Fruit fly (Drosophila melanogaster) whole organism, prepupa: ENCODE measurements around the gene CG32537.

Source experiments
- CG10631 ChIP-seq: fragments of 200-800 bp; sonication (Bioruptor generic); optimal IDR thresholded peaks from 2 replicates; lab custom pipeline; 2016; ENCODE audit warnings: missing biosample characterization, missing genetic modification characterization
- CG10669 ChIP-seq: fragments of 200-800 bp; sonication (Bioruptor generic); optimal IDR thresholded peaks from 3 replicates; lab custom pipeline; 2018; ENCODE audit warnings: missing biosample characterization, mild to moderate bottlenecking, missing genetic modification characterization, moderate library complexity
- CG11294 ChIP-seq: fragments of 200-800 bp; sonication (Bioruptor generic); IDR thresholded peaks from 2 replicates; pipeline ENCODE4 v1.3.6; 2022; ENCODE audit warnings: missing biosample characterization, missing genetic modification characterization
- CG11762 ChIP-seq: fragments of 200-800 bp; sonication (Bioruptor generic); optimal IDR thresholded peaks from 3 replicates; lab custom pipeline; 2016; ENCODE audit warnings: missing biosample characterization, missing genetic modification characterization; ENCODE audit not compliant: insufficient read depth
- CG11902 ChIP-seq: fragments of 200-800 bp; sonication (Bioruptor generic); optimal IDR thresholded peaks from 3 replicates; lab custom pipeline; 2016; ENCODE audit warnings: missing biosample characterization, missing genetic modification characterization
- CG1621 ChIP-seq: fragments of 200-800 bp; sonication (Bioruptor generic); optimal IDR thresholded peaks from 3 replicates; lab custom pipeline; 2018; ENCODE audit warnings: missing biosample characterization, mild to moderate bottlenecking, missing genetic modification characterization
- CG16779 ChIP-seq: fragments of 200-800 bp; sonication (Bioruptor generic); optimal IDR thresholded peaks from 3 replicates; lab custom pipeline; 2017; ENCODE audit warnings: missing biosample characterization, mild to moderate bottlenecking, missing genetic modification characterization
- CG3032 ChIP-seq: fragments of 200-800 bp; optimal IDR thresholded peaks from 2 replicates; lab custom pipeline; 2019; ENCODE audit warnings: missing biosample characterization, mild to moderate bottlenecking, missing genetic modification characterization, moderate library complexity
- CG31627 ChIP-seq: fragments of 200-800 bp; sonication (Bioruptor generic); optimal IDR thresholded peaks from 3 replicates; lab custom pipeline; 2016; ENCODE audit warnings: missing biosample characterization, missing genetic modification characterization
- CG34406 ChIP-seq: fragments of 200-800 bp; sonication (Bioruptor generic); optimal IDR thresholded peaks from 3 replicates; lab custom pipeline; 2016; ENCODE audit warnings: missing biosample characterization, missing genetic modification characterization
- CG3919 ChIP-seq: fragments of 200-800 bp; sonication (Bioruptor generic); optimal IDR thresholded peaks from 3 replicates; lab custom pipeline; 2016; ENCODE audit warnings: missing biosample characterization, missing genetic modification characterization
- CG4318 ChIP-seq: fragments of 200-800 bp; sonication (Bioruptor generic); optimal IDR thresholded peaks from 3 replicates; lab custom pipeline; 2017; ENCODE audit warnings: missing biosample characterization, mild to moderate bottlenecking, missing genetic modification characterization
- CG6792 ChIP-seq: fragments of 200-800 bp; sonication (Bioruptor generic); optimal IDR thresholded peaks from 3 replicates; lab custom pipeline; 2016; ENCODE audit warnings: missing biosample characterization, missing genetic modification characterization
- CG6854 ChIP-seq: fragments of 200-800 bp; sonication (Bioruptor generic); optimal IDR thresholded peaks from 2 replicates; lab custom pipeline; 2017; ENCODE audit warnings: missing biosample characterization, mild to moderate bottlenecking, missing genetic modification characterization
- CG7368 ChIP-seq: fragments of 200-800 bp; sonication (Bioruptor generic); optimal IDR thresholded peaks from 3 replicates; lab custom pipeline; 2016; ENCODE audit warnings: missing biosample characterization, missing genetic modification characterization
- CG8119 ChIP-seq: fragments of 200-800 bp; sonication (Bioruptor generic); IDR thresholded peaks from 3 replicates; pipeline ENCODE4 v1.3.6; 2022; ENCODE audit warnings: missing biosample characterization, missing genetic modification characterization
- CG8319 ChIP-seq: fragments of 200-800 bp; sonication (Bioruptor generic); optimal IDR thresholded peaks from 3 replicates; lab custom pipeline; 2016; ENCODE audit warnings: missing biosample characterization, missing genetic modification characterization
- CG9139 ChIP-seq: fragments of 200-800 bp; sonication (Bioruptor generic); optimal IDR thresholded peaks from 3 replicates; lab custom pipeline; 2017; ENCODE audit warnings: missing biosample characterization, mild to moderate bottlenecking, missing genetic modification characterization
- Eip78C ChIP-seq: fragments of 200-800 bp; sonication (Bioruptor generic); peaks from one replicate; lab custom pipeline; 2016; ENCODE audit warnings: missing biosample characterization, missing genetic modification characterization
- Eip93F ChIP-seq: fragments of 200-800 bp; sonication (Bioruptor generic); optimal IDR thresholded peaks from 2 replicates; lab custom pipeline; 2016; ENCODE audit warnings: missing biosample characterization, mild to moderate bottlenecking, missing genetic modification characterization
- Ets21C ChIP-seq: fragments of 200-800 bp; sonication (Bioruptor generic); optimal IDR thresholded peaks from 3 replicates; lab custom pipeline; 2016; ENCODE audit warnings: missing biosample characterization, missing genetic modification characterization
- Gug ChIP-seq: fragments of 200-800 bp; sonication (Bioruptor generic); IDR thresholded peaks from 2 replicates; pipeline ENCODE4 v1.3.6; 2022; ENCODE audit warnings: missing biosample characterization, missing genetic modification characterization
- Hr38 ChIP-seq: sonication (Bioruptor generic); optimal IDR thresholded peaks from 2 replicates; lab custom pipeline; 2016; ENCODE audit warnings: missing biosample characterization, missing genetic modification characterization
- Hr39 ChIP-seq: fragments of 200-800 bp; sonication (Bioruptor generic); optimal IDR thresholded peaks from 2 replicates; lab custom pipeline; 2016; ENCODE audit warnings: missing biosample characterization, missing genetic modification characterization
- Lpt ChIP-seq: fragments of 200-800 bp; sonication (Bioruptor generic); optimal IDR thresholded peaks from 3 replicates; lab custom pipeline; 2016; ENCODE audit warnings: missing biosample characterization, missing genetic modification characterization
- Met ChIP-seq: fragments of 200-800 bp; sonication (Bioruptor generic); optimal IDR thresholded peaks from 3 replicates; lab custom pipeline; 2016; ENCODE audit warnings: missing biosample characterization, missing genetic modification characterization
- OdsH ChIP-seq: fragments of 200-800 bp; sonication (Bioruptor generic); optimal IDR thresholded peaks from 3 replicates; lab custom pipeline; 2016; ENCODE audit warnings: missing biosample characterization, missing genetic modification characterization
- Smox ChIP-seq: fragments of 200-800 bp; sonication (Bioruptor generic); optimal IDR thresholded peaks from 3 replicates; lab custom pipeline; 2016; ENCODE audit warnings: missing biosample characterization, missing genetic modification characterization
- Sox102F ChIP-seq: fragments of 200-800 bp; sonication (Bioruptor generic); optimal IDR thresholded peaks from 2 replicates; lab custom pipeline; 2016; ENCODE audit warnings: missing biosample characterization, mild to moderate bottlenecking, missing genetic modification characterization
- Sox14 ChIP-seq: fragments of 200-800 bp; sonication (Bioruptor generic); optimal IDR thresholded peaks from 3 replicates; lab custom pipeline; 2016; ENCODE audit warnings: missing biosample characterization, missing genetic modification characterization
- achi ChIP-seq: fragments of 200-800 bp; sonication (Bioruptor generic); optimal IDR thresholded peaks from 3 replicates; lab custom pipeline; 2016; ENCODE audit warnings: missing biosample characterization, missing genetic modification characterization
- acj6 ChIP-seq: fragments of 200-800 bp; sonication (Bioruptor generic); optimal IDR thresholded peaks from 3 replicates; lab custom pipeline; 2016; ENCODE audit warnings: missing biosample characterization, missing genetic modification characterization
- dac ChIP-seq: fragments of 200-800 bp; sonication (Bioruptor generic); optimal IDR thresholded peaks from 2 replicates; lab custom pipeline; 2017; ENCODE audit warnings: missing biosample characterization, mild to moderate bottlenecking, missing genetic modification characterization
- eg ChIP-seq: fragments of 200-800 bp; sonication (Bioruptor generic); IDR thresholded peaks from 3 replicates; pipeline ENCODE4 v1.3.6; 2022; ENCODE audit warnings: missing biosample characterization, missing genetic modification characterization
- fd85E ChIP-seq: fragments of 200-800 bp; sonication (Bioruptor generic); optimal IDR thresholded peaks from 3 replicates; lab custom pipeline; 2016; ENCODE audit warnings: missing biosample characterization, missing genetic modification characterization
- lz ChIP-seq: fragments of 200-800 bp; sonication (Bioruptor generic); optimal IDR thresholded peaks from 3 replicates; lab custom pipeline; 2016; ENCODE audit warnings: missing biosample characterization, missing genetic modification characterization
- net ChIP-seq: fragments of 200-800 bp; sonication (Bioruptor generic); optimal IDR thresholded peaks from 3 replicates; lab custom pipeline; 2016; ENCODE audit warnings: missing biosample characterization, missing genetic modification characterization
- pdm3 ChIP-seq: fragments of 200-800 bp; sonication (Bioruptor generic); optimal IDR thresholded peaks from 3 replicates; lab custom pipeline; 2016; ENCODE audit warnings: missing biosample characterization, missing genetic modification characterization
- spab ChIP-seq: fragments of 200-800 bp; sonication (Bioruptor generic); optimal IDR thresholded peaks from 2 replicates; lab custom pipeline; 2017; ENCODE audit warnings: missing biosample characterization, mild to moderate bottlenecking, missing genetic modification characterization, missing genetic modification reagents
- ss ChIP-seq, 2 experiments: fragments of 200-800 bp; sonication (Bioruptor generic); optimal IDR thresholded peaks; 2 replicates in 1 of 2; 3 replicates in 1 of 2; lab custom pipeline; 2017 to 2018; ENCODE audit warnings: mild to moderate bottlenecking in 2 of 2, missing biosample characterization in 2 of 2, missing genetic modification characterization in 2 of 2, moderate library complexity in 1 of 2
- svp ChIP-seq: fragments of 200-800 bp; sonication (Bioruptor generic); peaks from one replicate; lab custom pipeline; 2016; ENCODE audit warnings: missing biosample characterization, missing genetic modification characterization
- topi ChIP-seq: fragments of 200-800 bp; sonication (Bioruptor generic); optimal IDR thresholded peaks from 3 replicates; lab custom pipeline; 2016; ENCODE audit warnings: missing biosample characterization, missing genetic modification characterization
- vri ChIP-seq: fragments of 200-800 bp; sonication (Bioruptor generic); optimal IDR thresholded peaks from 3 replicates; lab custom pipeline; 2016; ENCODE audit warnings: missing biosample characterization, mild to moderate bottlenecking, missing genetic modification characterization

CG32537 gene

DNA sequence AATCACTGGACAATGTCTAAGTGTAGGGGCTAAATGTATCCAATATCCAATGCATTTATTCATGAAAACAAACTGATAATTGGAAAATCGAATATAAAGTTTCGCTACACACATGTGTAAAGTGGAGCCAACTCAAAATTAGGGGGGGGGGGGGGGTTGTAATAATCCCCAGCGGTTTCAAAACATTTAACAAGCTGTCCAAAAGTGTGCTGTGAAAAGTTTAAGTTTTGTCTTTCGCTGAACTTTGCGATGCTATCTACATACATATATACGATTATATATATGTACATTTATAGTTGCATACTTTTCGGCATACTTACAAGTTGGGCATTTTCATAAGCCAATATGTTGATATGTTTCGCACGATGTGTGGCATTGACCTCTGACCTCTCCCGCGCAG, 27.0 kb downstream of the CG32537 start:
- TF ChIP-seq CG11762 (GFP tag; lab: Kevin White, UChicago), result no peak
- TF ChIP-seq CG34406 (GFP tag; lab: Kevin White, UChicago), result no peak
- no peak for TF ChIP-seq CG8119 (GFP tag; lab: Robert Waterston, UW)
- TF ChIP-seq Met, result no peak
- TF ChIP-seq CG31627, result no peak
- TF ChIP-seq CG3032 (tag; lab: Kevin White, UChicago), result no peak
- TF ChIP-seq pdm3, result no peak
- no peak for TF ChIP-seq OdsH
- TF ChIP-seq CG6792 (GFP tag; lab: Kevin White, UChicago), result no peak
- no peak for TF ChIP-seq acj6 (GFP tag; lab: Kevin White, UChicago)
- no peak for TF ChIP-seq fd85E (GFP tag; lab: Kevin White, UChicago)
- no peak for TF ChIP-seq Eip78C (GFP tag; lab: Kevin White, UChicago)
- no peak for TF ChIP-seq Hr38 (GFP tag; lab: Kevin White, UChicago)
- TF ChIP-seq CG6854 (GFP tag; lab: Kevin White, UChicago), result no peak

dm6 chrX:19248426-19249217, 27.7 kb downstream of the CG32537 start, which contains the start of gene Hs3st-B:
TSS of gene Hs3st-B (plus strand) at chrX:19248639.
- TF ChIP-seq vri (peak; percentile 14), fd85E (GFP tag; lab: Kevin White, UChicago) (no peak), Eip78C (GFP tag; lab: Kevin White, UChicago) (peak; percentile 43)
- TF ChIP-seq, all 60 proteins: peak for 2

dm6 chrX:19247200-19248052, 28.9 kb downstream of the CG32537 start, which contains the start of gene CG7992:
TSS of gene CG7992 (minus strand) at chrX:19247250.
- TF ChIP-seq Ets21C (GFP tag; lab: Kevin White, UChicago) (no peak), achi (peak; percentile 4), Gug (GFP tag; lab: Robert Waterston, UW) (0 out of 2 replicates have a peak, but pooled peaks have one; percentile 21), ss (GFP tag; optimal IDR thresholded peaks at IDR 0.05; lab: Kevin White, UChicago) (no peak), Smox (GFP tag; lab: Kevin White, UChicago) (peak; percentile 62), topi (GFP tag; lab: Kevin White, UChicago) (peak; percentile 58), CG8119 (GFP tag; lab: Robert Waterston, UW) (0 out of 3 replicates have a peak, but pooled peaks have one; percentile 32), CG11762 (GFP tag; lab: Kevin White, UChicago) (no peak), CG10631 (GFP tag; lab: Kevin White, UChicago) (peak; percentile 15), CG3032 (tag; lab: Kevin White, UChicago) (no peak), spab (GFP tag; lab: Kevin White, UChicago) (no peak), dac (no peak), CG31627 (peak; percentile 47), pdm3 (peak; percentile 45), eg (GFP tag; lab: Robert Waterston, UW) (0 out of 3 replicates have a peak, but pooled peaks have one; percentile 31), Eip78C (GFP tag; lab: Kevin White, UChicago) (peak; percentile 80), CG11902 (GFP tag; lab: Kevin White, UChicago) (peak; percentile 6), CG1621 (tag; lab: Kevin White, UChicago) (no peak), net (peak; percentile 48), CG16779 (no peak), Lpt (no peak), CG34406 (GFP tag; lab: Kevin White, UChicago) (peak; percentile 56), acj6 (GFP tag; lab: Kevin White, UChicago) (peak; percentile 51), Hr39 (GFP tag; lab: Kevin White, UChicago) (peak; percentile 51), lz (GFP tag; lab: Kevin White, UChicago) (peak; percentile 49), CG11294 (GFP tag; lab: Robert Waterston, UW) (no peak), CG6792 (GFP tag; lab: Kevin White, UChicago) (peak; percentile 56), svp (GFP tag; lab: Kevin White, UChicago) (no peak), Sox102F (GFP tag; lab: Kevin White, UChicago) (no peak), CG3919 (GFP tag; lab: Kevin White, UChicago) (no peak), Hr38 (GFP tag; lab: Kevin White, UChicago) (no peak), CG7368 (GFP tag; lab: Kevin White, UChicago) (no peak), Sox14 (peak; percentile 33), vri (peak; percentile 43), CG9139 (GFP tag; lab: Kevin White, UChicago) (no peak), CG4318 (GFP tag; lab: Kevin White, UChicago) (no peak), CG10669 (no peak), Met (no peak), CG8319 (GFP tag; lab: Kevin White, UChicago) (no peak), Eip93F (no peak)
